Fruit fly (Drosophila melanogaster) whole organism, embryonic: ENCODE data around the gene CG45100.

ENCODE experiments used
- Adf1 ChIP-seq: fragments of 200-800 bp; sonication (Bioruptor generic); IDR thresholded peaks from 2 replicates; pipeline ENCODE4 v1.3.6; 2022; ENCODE audit warnings: missing biosample characterization, missing genetic modification characterization
- Atf-2 ChIP-seq: fragments of 200-800 bp; sonication (Bioruptor generic); optimal IDR thresholded peaks from 2 replicates; lab custom pipeline; 2016; ENCODE audit warnings: missing biosample characterization, missing genetic modification characterization
- Awh ChIP-seq: fragments of 200-800 bp; sonication (Bioruptor generic); IDR thresholded peaks from 2 replicates; pipeline ENCODE4, ENCODE4 v1.3.6; 2022; ENCODE audit warnings: missing biosample characterization, missing genetic modification characterization
- CG11093 ChIP-seq: fragments of 200-800 bp; sonication (Bioruptor generic); IDR thresholded peaks from 3 replicates; pipeline ENCODE4 v1.3.6; 2022; ENCODE audit warnings: missing biosample characterization, missing genetic modification characterization
- CG1233 ChIP-seq: fragments of 200-800 bp; sonication (Bioruptor generic); optimal IDR thresholded peaks from 4 replicates; lab custom pipeline; 2018; ENCODE audit warnings: missing biosample characterization, mild to moderate bottlenecking, missing genetic modification characterization
- CG14050 ChIP-seq: fragments of 200-800 bp; sonication (Bioruptor generic); IDR thresholded peaks from 3 replicates; pipeline ENCODE4 v1.3.6; 2022; ENCODE audit warnings: missing biosample characterization, missing genetic modification characterization
- CG14965 ChIP-seq: fragments of 200-800 bp; sonication (Bioruptor generic); optimal IDR thresholded peaks from 2 replicates; lab custom pipeline; 2016; ENCODE audit warnings: missing biosample characterization, missing genetic modification characterization, borderline replicate concordance
- CG15073 ChIP-seq: fragments of 200-800 bp; sonication (Bioruptor generic); optimal IDR thresholded peaks from 2 replicates; lab custom pipeline; 2016; ENCODE audit warnings: missing biosample characterization, missing genetic modification characterization
- CG16779 ChIP-seq: fragments of 200-800 bp; sonication (Bioruptor generic); IDR thresholded peaks from 2 replicates; pipeline ENCODE4 v1.3.6; 2022; ENCODE audit warnings: missing biosample characterization, missing genetic modification characterization
- CG16863 ChIP-seq: fragments of 200-800 bp; sonication (Bioruptor generic); optimal IDR thresholded peaks from 3 replicates; lab custom pipeline; 2016; ENCODE audit warnings: missing biosample characterization, missing genetic modification characterization
- CG2678 ChIP-seq: fragments of 200-800 bp; sonication (Bioruptor generic); optimal IDR thresholded peaks from 3 replicates; lab custom pipeline; 2019; ENCODE audit warnings: missing biosample characterization, mild to moderate bottlenecking, missing genetic modification characterization, moderate library complexity
- CG31365 ChIP-seq: fragments of 200-800 bp; sonication (Bioruptor generic); optimal IDR thresholded peaks from 2 replicates; lab custom pipeline; 2018; ENCODE audit warnings: missing biosample characterization, mild to moderate bottlenecking, missing genetic modification characterization
- CG32532 ChIP-seq: fragments of 200-800 bp; sonication (Bioruptor generic); IDR thresholded peaks from 2 replicates; pipeline ENCODE4 v1.3.6; 2022; ENCODE audit warnings: missing biosample characterization, missing genetic modification characterization
- CG3726 ChIP-seq: fragments of 200-800 bp; sonication (Bioruptor generic); IDR thresholded peaks from 3 replicates; pipeline ENCODE4, ENCODE4 v1.3.6; 2022; ENCODE audit warnings: missing biosample characterization, missing genetic modification characterization
- CG6654 ChIP-seq: fragments of 200-800 bp; sonication (Bioruptor generic); optimal IDR thresholded peaks from 2 replicates; lab custom pipeline; 2017; ENCODE audit warnings: missing biosample characterization, mild to moderate bottlenecking, missing genetic modification characterization
- CG6689 ChIP-seq: fragments of 200-800 bp; sonication (Bioruptor generic); IDR thresholded peaks from 2 replicates; pipeline ENCODE4 v1.3.6; 2022; ENCODE audit warnings: missing biosample characterization, missing genetic modification characterization
- CG6791 ChIP-seq: fragments of 200-800 bp; sonication (Bioruptor generic); IDR thresholded peaks from 3 replicates; pipeline ENCODE4 v1.3.6; 2022; ENCODE audit warnings: missing biosample characterization, missing genetic modification characterization; ENCODE audit not compliant: partially characterized antibody
- CG7271 ChIP-seq: fragments of 200-800 bp; sonication (Bioruptor generic); optimal IDR thresholded peaks from 2 replicates; lab custom pipeline; 2018; ENCODE audit warnings: missing biosample characterization, mild to moderate bottlenecking, missing genetic modification characterization, moderate library complexity
- CG7357 ChIP-seq: fragments of 200-800 bp; sonication (Bioruptor generic); IDR thresholded peaks from 3 replicates; pipeline ENCODE4 v1.3.6; 2022; ENCODE audit warnings: missing biosample characterization, missing genetic modification characterization
- CG9876 ChIP-seq: fragments of 200-800 bp; sonication (Bioruptor generic); optimal IDR thresholded peaks from 2 replicates; lab custom pipeline; 2016; ENCODE audit warnings: missing biosample characterization, missing genetic modification characterization
- CoRest ChIP-seq: fragments of 200-800 bp; sonication (Bioruptor generic); optimal IDR thresholded peaks from 3 replicates; lab custom pipeline; 2018; ENCODE audit warnings: missing biosample characterization, mild to moderate bottlenecking, missing genetic modification characterization, moderate library complexity
- D19A ChIP-seq: fragments of 200-800 bp; optimal IDR thresholded peaks from 3 replicates; lab custom pipeline; 2019; ENCODE audit warnings: missing biosample characterization, mild to moderate bottlenecking, missing genetic modification characterization, moderate library complexity
- Dbx ChIP-seq: fragments of 200-800 bp; sonication (Bioruptor generic); IDR thresholded peaks from 3 replicates; pipeline ENCODE4 v1.3.6; 2022; ENCODE audit warnings: missing biosample characterization, missing genetic modification characterization
- Dll ChIP-seq: fragments of 200-800 bp; sonication (Bioruptor generic); IDR thresholded peaks from 4 replicates; pipeline ENCODE4 v1.3.6; 2022; ENCODE audit warnings: missing biosample characterization, missing genetic modification characterization; ENCODE audit not compliant: partially characterized antibody
- Drgx ChIP-seq: fragments of 200-800 bp; sonication (Bioruptor generic); IDR thresholded peaks from 2 replicates; pipeline ENCODE4 v1.3.6; 2022; ENCODE audit warnings: missing biosample characterization, missing genetic modification characterization
- Eip74EF ChIP-seq, 2 experiments: fragments of 200-800 bp in 1 of 2; fragments of >200 bp in 1 of 2; sonication (Bioruptor generic) in 1 of 2; optimal IDR thresholded peaks; 2 replicates each; lab custom pipeline; 2017 to 2019; ENCODE audit warnings: missing biosample characterization in 2 of 2, missing genetic modification characterization in 2 of 2, mild to moderate bottlenecking in 1 of 2, moderate library complexity in 1 of 2
- Fer1 ChIP-seq: fragments of 200-800 bp; sonication (Bioruptor generic); optimal IDR thresholded peaks from 2 replicates; lab custom pipeline; 2017; ENCODE audit warnings: missing biosample characterization, mild to moderate bottlenecking, missing genetic modification characterization
- Fer2 ChIP-seq: fragments of 200-800 bp; sonication (Bioruptor generic); optimal IDR thresholded peaks from 2 replicates; lab custom pipeline; 2018; ENCODE audit warnings: missing biosample characterization, mild to moderate bottlenecking, missing genetic modification characterization, moderate library complexity
- Gug ChIP-seq: fragments of 200-800 bp; sonication (Bioruptor generic); IDR thresholded peaks from 4 replicates; pipeline ENCODE4 v1.3.6; 2022; ENCODE audit warnings: missing biosample characterization, missing genetic modification characterization
- Mad ChIP-seq: fragments of 200-800 bp; sonication (Bioruptor generic); optimal IDR thresholded peaks from 2 replicates; lab custom pipeline; 2016; ENCODE audit warnings: missing biosample characterization, missing genetic modification characterization
- NFAT ChIP-seq: fragments of 200-800 bp; sonication (Bioruptor generic); IDR thresholded peaks from 2 replicates; pipeline ENCODE4 v1.3.6; 2022; ENCODE audit warnings: missing biosample characterization, missing genetic modification characterization
- NK7.1 ChIP-seq: fragments of 200-800 bp; sonication (Bioruptor generic); optimal IDR thresholded peaks from 3 replicates; lab custom pipeline; 2016; ENCODE audit warnings: missing biosample characterization, missing genetic modification characterization
- Opbp ChIP-seq: fragments of 200-800 bp; sonication (Bioruptor generic); IDR thresholded peaks from 3 replicates; pipeline ENCODE4 v1.3.6; 2022; ENCODE audit warnings: missing biosample characterization, missing genetic modification characterization; ENCODE audit not compliant: partially characterized antibody
- Trl ChIP-seq, 3 experiments: fragments of >200 bp in 2 of 3; fragments of 200-800 bp in 1 of 3; sonication (Bioruptor generic) in 1 of 3; optimal IDR thresholded peaks; 2 replicates in 1 of 3; 3 replicates in 2 of 3; lab custom pipeline; 2016 to 2017; ENCODE audit warnings: missing biosample characterization in 1 of 3, missing genetic modification characterization in 1 of 3
- abd-A ChIP-seq: fragments of 200-800 bp; sonication (Bioruptor generic); optimal IDR thresholded peaks from 3 replicates; lab custom pipeline; 2019; ENCODE audit warnings: missing biosample characterization, mild to moderate bottlenecking, missing genetic modification characterization, moderate library complexity
- ap ChIP-seq: fragments of 200-800 bp; sonication (Bioruptor generic); IDR thresholded peaks from 2 replicates; pipeline ENCODE4 v1.3.6; 2022; ENCODE audit warnings: missing biosample characterization, missing genetic modification characterization
- crc ChIP-seq: fragments of 200-800 bp; sonication (Bioruptor generic); optimal IDR thresholded peaks from 2 replicates; lab custom pipeline; 2016; ENCODE audit warnings: missing biosample characterization, missing genetic modification characterization
- dan ChIP-seq: fragments of 200-800 bp; sonication (Bioruptor generic); IDR thresholded peaks from 2 replicates; pipeline ENCODE4 v1.3.6; 2022; ENCODE audit warnings: missing biosample characterization, missing genetic modification characterization
- disco-r ChIP-seq: fragments of 200-800 bp; sonication (Bioruptor generic); optimal IDR thresholded peaks from 2 replicates; lab custom pipeline; 2016; ENCODE audit warnings: missing biosample characterization, missing genetic modification characterization
- dysf ChIP-seq: fragments of 200-800 bp; sonication (Bioruptor generic); IDR thresholded peaks from 3 replicates; pipeline ENCODE4 v1.3.6; 2022; ENCODE audit warnings: missing biosample characterization, missing genetic modification characterization
- jigr1 ChIP-seq: fragments of 200-800 bp; sonication (Bioruptor generic); IDR thresholded peaks from 3 replicates; pipeline ENCODE4 v1.3.6; 2022; ENCODE audit warnings: missing biosample characterization, missing genetic modification characterization
- ken ChIP-seq: fragments of 200-800 bp; sonication (Bioruptor generic); IDR thresholded peaks from 3 replicates; pipeline ENCODE4 v1.3.6; 2022; ENCODE audit warnings: missing biosample characterization, missing genetic modification characterization
- knrl ChIP-seq: fragments of 200-800 bp; sonication (Bioruptor generic); IDR thresholded peaks from 3 replicates; pipeline ENCODE4 v1.3.6; 2022; ENCODE audit warnings: missing biosample characterization, missing genetic modification characterization; ENCODE audit not compliant: partially characterized antibody
- row ChIP-seq: fragments of 200-800 bp; sonication (Bioruptor generic); IDR thresholded peaks from 3 replicates; pipeline ENCODE4 v1.3.6; 2022; ENCODE audit warnings: missing biosample characterization, missing genetic modification characterization
- sens-2 ChIP-seq: fragments of 200-800 bp; sonication (Bioruptor generic); IDR thresholded peaks from 2 replicates; pipeline ENCODE4 v1.3.6; 2022; ENCODE audit warnings: missing biosample characterization, missing genetic modification characterization
- slbo ChIP-seq: fragments of 200-800 bp; sonication (Bioruptor generic); IDR thresholded peaks from 2 replicates; pipeline ENCODE4 v1.3.6; 2022; ENCODE audit warnings: missing biosample characterization, missing genetic modification characterization
- sqz ChIP-seq: fragments of 200-800 bp; sonication (Bioruptor generic); optimal IDR thresholded peaks from 3 replicates; lab custom pipeline; 2018; ENCODE audit warnings: missing biosample characterization, mild to moderate bottlenecking, missing genetic modification characterization
- trem ChIP-seq: fragments of 200-800 bp; optimal IDR thresholded peaks from 3 replicates; lab custom pipeline; 2019; ENCODE audit warnings: missing biosample characterization, mild to moderate bottlenecking, missing genetic modification characterization, moderate library complexity
- tup ChIP-seq: fragments of 200-800 bp; sonication (Bioruptor generic); optimal IDR thresholded peaks from 2 replicates; lab custom pipeline; 2016; ENCODE audit warnings: missing biosample characterization, mild to moderate bottlenecking, missing genetic modification characterization, moderate library complexity
- tx ChIP-seq: fragments of 200-800 bp; sonication (Bioruptor generic); optimal IDR thresholded peaks from 2 replicates; lab custom pipeline; 2016; ENCODE audit warnings: missing biosample characterization, missing genetic modification characterization

Gene CG45100

DNA sequence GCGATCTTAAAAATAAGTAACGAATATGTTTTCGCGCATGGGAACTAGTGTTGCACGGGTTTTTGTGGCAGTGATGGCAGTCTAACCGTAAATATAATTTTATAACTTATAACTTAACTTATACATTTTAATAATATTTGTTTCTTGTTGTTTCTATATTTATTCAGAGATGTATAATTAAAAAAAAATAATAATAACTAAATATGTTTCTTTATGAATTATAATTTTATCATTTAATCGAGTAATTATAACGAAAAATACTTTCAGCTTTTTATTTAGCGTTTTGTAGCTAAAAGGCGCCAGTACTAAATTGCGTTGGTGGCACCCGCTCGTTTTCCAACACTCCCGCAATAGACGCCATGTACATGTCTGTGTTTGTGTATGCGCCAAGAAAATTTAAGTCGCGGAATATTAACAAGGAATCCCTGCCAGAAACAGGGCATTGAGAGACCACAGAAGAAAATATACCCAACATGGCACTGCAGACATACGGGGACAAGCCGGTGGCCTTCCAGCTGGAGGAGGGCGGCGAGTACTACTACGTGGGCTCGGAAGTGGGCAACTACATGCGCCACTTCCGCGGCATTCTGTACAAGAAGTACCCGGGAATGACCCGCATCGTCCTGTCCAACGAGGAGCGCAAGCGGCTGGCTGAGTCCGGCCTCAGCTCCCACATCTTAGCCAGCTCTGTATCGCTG is 3.7 kb downstream of the CG45100 start, which contains the start of the genes mRpL44 and Snr1 (continued):
- TF ChIP-seq CG3726 (GFP tag; lab: Robert Waterston, UW) (no peak), crc (GFP tag; lab: Kevin White, UChicago) (no peak), CG16863 (no peak), Fer1 (GFP tag; lab: Kevin White, UChicago) (peak; percentile 73), dysf (GFP tag; lab: Robert Waterston, UW) (0 out of 3 replicates have a peak, but pooled peaks have one; percentile 7), CG11093 (GFP tag; lab: Robert Waterston, UW) (no peak), Eip74EF (GFP tag; optimal IDR thresholded peaks at IDR 0.05; lab: Kevin White, UChicago) (no peak), tx (GFP tag; lab: Kevin White, UChicago) (no peak), CG14965 (GFP tag; lab: Kevin White, UChicago) (no peak), Atf-2 (GFP tag; lab: Kevin White, UChicago) (no peak), ken (GFP tag; lab: Robert Waterston, UW) (no peak), trem (tag; lab: Kevin White, UChicago) (peak; percentile 63), CoRest (tag; lab: Kevin White, UChicago) (peak; percentile 76), Drgx (GFP tag; lab: Robert Waterston, UW) (no peak), Trl (optimal IDR thresholded peaks at IDR 0.05; lab: Kevin White, UChicago) (no peak), Trl (GFP tag; optimal IDR thresholded peaks at IDR 0.05; lab: Kevin White, UChicago) (no peak), CG6689 (GFP tag; lab: Robert Waterston, UW) (no peak), Opbp (GFP tag; lab: Robert Waterston, UW) (0 out of 3 replicates have a peak, but pooled peaks have one; percentile 48), CG14050 (no peak), Mad (GFP tag; lab: Kevin White, UChicago) (no peak), Awh (GFP tag; lab: Robert Waterston, UW) (no peak), CG6791 (GFP tag; lab: Robert Waterston, UW) (no peak), CG32532 (GFP tag; lab: Robert Waterston, UW) (peak; percentile 27; the same call in 1 of the 2 replicates), CG31365 (tag; lab: Kevin White, UChicago) (no peak), disco-r (GFP tag; lab: Kevin White, UChicago) (no peak), ap (GFP tag; lab: Robert Waterston, UW) (no peak), abd-A (tag; lab: Kevin White, UChicago) (no peak), NK7.1 (no peak), CG1233 (GFP tag; lab: Kevin White, UChicago) (no peak), sqz (GFP tag; lab: Kevin White, UChicago) (no peak), Gug (GFP tag; lab: Robert Waterston, UW) (no peak; the same call in 3 of the 4 replicates), CG7271 (tag; lab: Kevin White, UChicago) (no peak), D19A (tag; lab: Kevin White, UChicago) (no peak), Adf1 (GFP tag; lab: Robert Waterston, UW) (no peak), CG2678 (tag; lab: Kevin White, UChicago) (no peak), Dll (GFP tag; lab: Robert Waterston, UW) (peak; percentile 46; the same call in 1 of the 4 replicates), row (GFP tag; lab: Robert Waterston, UW) (peak; percentile 96), CG16779 (GFP tag; lab: Robert Waterston, UW) (no peak), Fer2 (tag; lab: Kevin White, UChicago) (peak; percentile 35), CG15073 (no peak), tup (GFP tag; lab: Kevin White, UChicago) (no peak), sens-2 (GFP tag; lab: Robert Waterston, UW) (no peak), CG9876 (GFP tag; lab: Kevin White, UChicago) (no peak), knrl (GFP tag; lab: Robert Waterston, UW) (no peak), CG6654 (GFP tag; lab: Kevin White, UChicago) (no peak), NFAT (GFP tag; lab: Robert Waterston, UW) (no peak), jigr1 (GFP tag; lab: Robert Waterston, UW) (no peak), slbo (GFP tag; lab: Robert Waterston, UW) (no peak; the same call in 1 of the 2 replicates), Dbx (GFP tag; lab: Robert Waterston, UW) (peak; percentile 50; the same call in 1 of the 3 replicates), dan (no peak), CG7357 (no peak)
